Worm (Caenorhabditis elegans): ENCODE results near the gene Y5H2B.3.

ce11 chrV:2211936-2212335 lies 23.8 kb downstream of the Y5H2B.3 start, which contains the start of gene nhr-133:
- no peak for TF ChIP-seq pes-1 (GFP tag; IDR thresholded peaks at IDR 0.05)
- TF ChIP-seq ama-1 (optimal IDR thresholded peaks at IDR 0.05), result no peak
- TF ChIP-seq ets-7 (tag; optimal IDR thresholded peaks at IDR 0.05), result no peak
- no peak for TF ChIP-seq ceh-13 (GFP tag; optimal IDR thresholded peaks at IDR 0.05)
- no peak for TF ChIP-seq F13C5.2 (tag; optimal IDR thresholded peaks at IDR 0.05)

Measured in whole organism, early embryonic.